Fruit fly (Drosophila melanogaster): ENCODE results near the gene Atg4a.

DNA sequence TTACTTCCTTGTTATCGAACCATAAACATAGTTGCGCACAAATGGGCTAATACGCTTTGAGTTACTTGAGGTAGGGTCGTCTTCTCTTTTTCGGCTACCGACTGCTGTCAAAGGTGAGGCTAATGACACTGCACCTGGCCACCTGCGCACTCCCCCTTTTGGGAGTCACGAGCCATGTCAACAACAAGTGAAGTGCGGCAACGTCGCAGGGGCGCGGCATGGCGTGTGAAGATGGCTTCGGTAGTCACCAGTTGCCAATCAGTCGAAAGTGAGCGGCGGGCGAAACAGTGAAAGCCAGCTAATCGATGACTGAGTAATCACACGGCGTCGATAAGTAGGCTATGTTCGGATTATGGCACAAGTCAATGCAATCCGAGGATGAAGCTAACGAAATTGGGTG, 23.2 kb upstream of the Atg4a start:
- no peak for TF ChIP-seq usp (GFP tag; optimal IDR thresholded peaks at IDR 0.05)
- TF ChIP-seq psq (optimal IDR thresholded peaks at IDR 0.05) = no peak
- TF ChIP-seq EcR (GFP tag; optimal IDR thresholded peaks at IDR 0.05) = no peak
- no peak for TF ChIP-seq Dll (optimal IDR thresholded peaks at IDR 0.05)
- TF ChIP-seq pan (optimal IDR thresholded peaks at IDR 0.05) = no peak
- TF ChIP-seq CG8478 (optimal IDR thresholded peaks at IDR 0.05) = no peak

Measured in whole organism.